Worm (Caenorhabditis elegans): ENCODE data around the gene F46B3.14.

DNA sequence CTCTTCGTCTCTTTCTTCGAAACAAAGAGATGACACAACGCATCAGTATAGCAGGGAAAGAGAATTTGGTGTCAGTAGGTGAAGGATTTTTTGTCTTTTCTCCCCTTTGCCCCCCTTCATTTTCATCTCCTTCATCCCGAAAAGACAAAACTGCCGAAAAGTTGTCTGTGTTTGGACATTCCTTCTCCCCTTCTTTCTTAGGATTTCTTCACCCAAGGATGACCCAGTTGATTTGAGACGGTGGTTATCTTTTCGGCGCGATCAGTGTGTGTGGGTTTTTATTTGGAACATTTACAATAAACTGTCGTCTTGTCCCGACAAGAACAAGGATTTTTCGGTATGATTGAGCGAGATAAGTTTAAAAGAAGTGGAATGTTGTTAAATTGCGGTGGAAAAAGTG, 31.3 kb upstream of the F46B3.14 start:
- no peak for TF ChIP-seq ama-1 (optimal IDR thresholded peaks at IDR 0.05)
- TF ChIP-seq tra-4 (tag; optimal IDR thresholded peaks at IDR 0.05) = no peak
- TF ChIP-seq hnd-1 (tag; optimal IDR thresholded peaks at IDR 0.05) = no peak
- no peak for TF ChIP-seq B0310.2 (tag; optimal IDR thresholded peaks at IDR 0.05)
- TF ChIP-seq tbx-11 (GFP tag; IDR thresholded peaks at IDR 0.05) = no peak
- no peak for TF ChIP-seq ets-7 (tag; optimal IDR thresholded peaks at IDR 0.05)
- no peak for TF ChIP-seq ceh-13 (GFP tag; optimal IDR thresholded peaks at IDR 0.05)
